Worm (Caenorhabditis elegans) whole organism, L4 larva: ENCODE results near the gene seip-1.

Experiments used
- F37D6.2 ChIP-seq: sonication (generic microtip); optimal IDR thresholded peaks from 2 replicates; lab custom pipeline; 2016; ENCODE audit warnings: mild to moderate bottlenecking, missing genetic modification characterization, missing compliant biosample characterization
- T20F7.1 ChIP-seq: fragments of 200-800 bp; sonication (Bioruptor generic); optimal IDR thresholded peaks from 2 replicates; lab custom pipeline; 2018; ENCODE audit warnings: mild to moderate bottlenecking, missing genetic modification characterization, missing compliant biosample characterization
- T26A8.4 ChIP-seq: fragments of 200-800 bp; sonication (Bioruptor generic); IDR thresholded peaks from 2 replicates; pipeline ENCODE4 v1.3.6; 2022; ENCODE audit warnings: missing genetic modification characterization, missing compliant biosample characterization
- aly-2 ChIP-seq: sonication (generic microtip); optimal IDR thresholded peaks from 2 replicates; lab custom pipeline; 2018; ENCODE audit warnings: missing biosample characterization, missing genetic modification characterization
- arid-1 ChIP-seq: fragments of 200-800 bp; sonication (Bioruptor generic); conservative IDR thresholded peaks from 2 replicates; pipeline ENCODE4 v1.3.6; 2022; ENCODE audit warnings: missing genetic modification reagents, missing genetic modification characterization, missing compliant biosample characterization
- ceh-20 ChIP-seq: fragments of 200-800 bp; sonication (Bioruptor generic); IDR thresholded peaks from 2 replicates; pipeline ENCODE4 v1.3.6; 2022; ENCODE audit warnings: missing genetic modification reagents, missing genetic modification characterization, missing compliant biosample characterization
- ceh-44 ChIP-seq: fragments of 200-800 bp; sonication (Bioruptor generic); IDR thresholded peaks from 2 replicates; pipeline ENCODE4 v1.3.6; 2022; ENCODE audit warnings: missing genetic modification reagents, missing genetic modification characterization, missing compliant biosample characterization
- ceh-62 ChIP-seq: sonication (generic microtip); optimal IDR thresholded peaks from 2 replicates; lab custom pipeline; 2017; ENCODE audit warnings: missing biosample characterization, missing genetic modification characterization
- ces-1 ChIP-seq: fragments of 150-350 bp; sonication (generic microtip); optimal IDR thresholded peaks from 4 replicates; lab custom pipeline; 2014; ENCODE audit warnings: missing biosample characterization, missing genetic modification reagents, missing genetic modification characterization
- cey-2 ChIP-seq: sonication (generic microtip); optimal IDR thresholded peaks from 3 replicates; lab custom pipeline; 2017; ENCODE audit warnings: missing genetic modification characterization, mild to moderate bottlenecking, missing compliant biosample characterization, antibody characterized with exemption, borderline replicate concordance; ENCODE audit not compliant: insufficient read depth
- daf-16 ChIP-seq, 3 experiments: sonication (generic microtip); optimal IDR thresholded peaks; 2 replicates each; lab custom pipeline; 2016 to 2017; ENCODE audit warnings: missing genetic modification characterization in 3 of 3, missing genetic modification reagents in 3 of 3, mild to moderate bottlenecking in 2 of 3, missing compliant biosample characterization in 2 of 3, missing biosample characterization in 1 of 3, moderate library complexity in 1 of 3
- daf-8 ChIP-seq: fragments of 200-800 bp; sonication (Bioruptor generic); IDR thresholded peaks from 2 replicates; pipeline ENCODE4 v1.3.6; 2022; ENCODE audit warnings: missing genetic modification characterization, missing compliant biosample characterization
- duxl-1 ChIP-seq: sonication (generic microtip); optimal IDR thresholded peaks from 2 replicates; lab custom pipeline; 2016; ENCODE audit warnings: mild to moderate bottlenecking, missing genetic modification characterization, moderate library complexity, missing compliant biosample characterization; ENCODE audit not compliant: poor library complexity
- egl-43 ChIP-seq: fragments of 200-800 bp; sonication (Bioruptor generic); IDR thresholded peaks from 2 replicates; pipeline ENCODE4 v1.3.6; 2022; ENCODE audit warnings: missing genetic modification reagents, missing genetic modification characterization, missing compliant biosample characterization
- hif-1 ChIP-seq, 2 experiments: sonication (generic microtip); optimal IDR thresholded peaks; 2 replicates each; lab custom pipeline; 2016 to 2017; ENCODE audit warnings: missing compliant biosample characterization in 2 of 2, missing genetic modification characterization in 2 of 2, missing genetic modification reagents in 2 of 2, missing genotype in 2 of 2, mild to moderate bottlenecking in 1 of 2
- hlh-11 ChIP-seq: fragments of 200-800 bp; sonication (Bioruptor generic); optimal IDR thresholded peaks from 2 replicates; lab custom pipeline; 2018; ENCODE audit warnings: mild to moderate bottlenecking, missing genetic modification characterization, missing compliant biosample characterization
- lim-7 ChIP-seq: fragments of 200-800 bp; sonication (Bioruptor generic); IDR thresholded peaks from 2 replicates; pipeline ENCODE4 v1.3.6; 2022; ENCODE audit warnings: missing genetic modification characterization, missing compliant biosample characterization
- lin-39 ChIP-seq: fragments of 150-350 bp; optimal IDR thresholded peaks from 2 replicates; lab custom pipeline; 2014; ENCODE audit warnings: missing biosample characterization, missing genetic modification reagents, missing genetic modification characterization
- madf-9 ChIP-seq: fragments of 200-800 bp; sonication (Bioruptor generic); conservative IDR thresholded peaks from 2 replicates; pipeline ENCODE4 v1.3.6; 2022; ENCODE audit warnings: missing genetic modification reagents, missing genetic modification characterization, missing compliant biosample characterization
- mdt-29 ChIP-seq: fragments of 200-800 bp; sonication (Bioruptor generic); IDR thresholded peaks from 2 replicates; pipeline ENCODE4 v1.3.6; 2022; ENCODE audit warnings: missing genetic modification reagents, missing genetic modification characterization, missing compliant biosample characterization
- mxl-3 ChIP-seq: fragments of 200-800 bp; sonication (Bioruptor generic); optimal IDR thresholded peaks from 2 replicates; lab custom pipeline; 2018; ENCODE audit warnings: mild to moderate bottlenecking, missing genetic modification characterization, missing compliant biosample characterization
- nhr-102 ChIP-seq: sonication (generic microtip); optimal IDR thresholded peaks from 2 replicates; lab custom pipeline; 2016; ENCODE audit warnings: mild to moderate bottlenecking, missing genetic modification characterization, moderate library complexity, missing compliant biosample characterization
- nhr-6 ChIP-seq: fragments of 150-350 bp; optimal IDR thresholded peaks from 2 replicates; lab custom pipeline; 2014; ENCODE audit warnings: missing biosample characterization, missing genetic modification characterization
- nhr-77 ChIP-seq: fragments of 150-350 bp; optimal IDR thresholded peaks from 2 replicates; lab custom pipeline; 2014; ENCODE audit warnings: missing biosample characterization, missing genetic modification characterization
- set-16 ChIP-seq: fragments of 200-800 bp; sonication (Bioruptor generic); IDR thresholded peaks from 2 replicates; pipeline ENCODE4 v1.3.6; 2022; ENCODE audit warnings: missing genetic modification reagents, missing genetic modification characterization, missing compliant biosample characterization
- tra-1 ChIP-seq: fragments of 200-800 bp; sonication (Bioruptor generic); IDR thresholded peaks from 2 replicates; pipeline ENCODE4 v1.3.6; 2022; ENCODE audit warnings: missing genetic modification reagents, missing genetic modification characterization, missing compliant biosample characterization
- unc-62 ChIP-seq, 3 experiments: fragments of 150-350 bp in 1 of 3; sonication (generic microtip); optimal IDR thresholded peaks in 2 of 3; peaks in 1 of 3; 1 replicate in 1 of 3; 2 replicates in 2 of 3; lab custom pipeline; 2014 to 2017; ENCODE audit warnings: missing biosample characterization in 3 of 3, missing genetic modification characterization in 3 of 3, missing genetic modification reagents in 3 of 3, missing genotype in 1 of 3
- zip-11 ChIP-seq: fragments of 200-800 bp; sonication (Bioruptor generic); IDR thresholded peaks from 2 replicates; pipeline ENCODE4 v1.3.6; 2022; ENCODE audit warnings: missing genetic modification characterization, missing compliant biosample characterization
- ztf-11 ChIP-seq: fragments of 150-350 bp; optimal IDR thresholded peaks from 2 replicates; lab custom pipeline; 2014; ENCODE audit warnings: missing biosample characterization, missing genetic modification characterization

Gene seip-1

DNA sequence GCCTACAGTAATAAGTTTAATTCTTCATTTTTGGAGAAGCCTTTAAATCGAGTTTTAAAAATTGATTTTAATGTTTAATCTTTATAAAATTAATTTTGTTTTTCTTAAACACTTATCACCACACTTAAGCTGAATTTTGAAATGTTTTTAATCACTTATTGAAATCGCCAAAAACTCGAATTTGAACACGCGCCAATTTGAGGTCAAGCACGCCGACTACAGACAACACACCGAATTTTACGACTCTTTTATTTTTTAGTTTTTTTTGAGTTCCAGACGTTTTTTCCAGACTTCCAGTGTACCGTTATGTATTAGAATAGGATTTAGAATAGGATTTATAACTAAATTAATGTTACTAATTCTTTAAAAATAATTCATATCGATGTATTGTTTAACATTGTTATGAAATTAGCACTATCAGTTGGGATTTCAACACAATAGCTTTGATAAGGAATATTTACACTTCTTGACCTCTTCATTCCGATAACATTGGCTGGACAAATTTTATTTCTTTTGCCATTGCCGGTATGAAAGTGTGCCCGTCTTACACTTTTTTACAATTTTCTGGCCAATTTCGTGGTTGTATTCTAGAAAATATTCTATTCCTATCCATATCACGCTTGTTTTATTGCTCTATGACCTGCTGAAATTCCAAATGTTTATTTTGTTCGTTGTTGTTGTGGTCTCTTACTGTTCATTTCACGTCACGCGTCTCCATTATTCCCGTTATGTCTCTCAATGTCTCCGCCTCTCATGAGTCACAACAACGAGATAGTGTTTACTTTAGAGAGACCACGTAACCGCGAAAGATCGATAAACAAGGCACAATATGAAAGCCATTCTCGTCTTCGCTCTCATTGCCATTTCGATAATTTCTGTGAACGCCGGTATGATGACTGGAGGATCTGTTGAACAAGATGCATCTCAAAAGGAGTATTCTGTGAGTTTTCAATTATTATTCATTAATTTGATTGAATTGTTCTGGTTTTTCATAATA, 9.5 kb downstream of the seip-1 start, which contains the start of gene cpi-2 (continued):
- no peak for TF ChIP-seq daf-8 (GFP tag; lab: Robert Waterston, UW)
- TF ChIP-seq mxl-3 = peak; percentile 23
- no peak for TF ChIP-seq lim-7 (GFP tag; lab: Robert Waterston, UW)
- TF ChIP-seq madf-9 (GFP tag; lab: Robert Waterston, UW) = no peak
- peak in 1 of 2 experiments; percentile 78 for TF ChIP-seq unc-62 (GFP tag; optimal IDR thresholded peaks at IDR 0.05 in 1 of 2; lab: Kevin White, UChicago)
- no peak for TF ChIP-seq unc-62 (tag; optimal IDR thresholded peaks at IDR 0.05; lab: Kevin White, UChicago)
- TF ChIP-seq ceh-44 (GFP tag; lab: Robert Waterston, UW) = no peak
- peak; percentile 67 for TF ChIP-seq nhr-6 (tag; lab: Kevin White, UChicago)
- no peak for TF ChIP-seq T20F7.1
- TF ChIP-seq egl-43 = no peak
- no peak for TF ChIP-seq tra-1
- TF ChIP-seq ces-1 (GFP tag; lab: Kevin White, UChicago) = no peak
- TF ChIP-seq zip-11 (GFP tag; lab: Robert Waterston, UW) = no peak
- TF ChIP-seq duxl-1 (tag; lab: Kevin White, UChicago) = no peak

DNA sequence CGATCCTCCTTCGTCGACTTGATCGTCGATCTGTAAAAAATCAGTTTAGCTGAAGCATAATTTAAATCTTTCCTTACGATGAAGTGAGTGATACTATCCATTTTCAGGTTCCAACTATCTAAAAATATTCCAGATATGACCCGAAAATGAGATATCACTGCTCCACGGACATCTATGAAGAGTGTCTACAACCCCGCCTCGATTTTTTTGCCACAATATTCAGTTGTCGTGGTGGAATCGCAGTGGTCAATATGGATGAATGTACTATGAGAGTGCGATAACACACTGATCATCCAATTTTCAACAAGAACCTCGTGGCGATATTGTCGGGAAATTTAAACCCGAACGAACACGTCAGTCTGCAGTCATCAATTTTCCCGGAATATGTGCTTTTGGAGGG, 11.7 kb downstream of the seip-1 start, which contains the start of gene R01B10.2:
TSS of gene R01B10.2 (minus strand) at position 101 of the 400 bp plus-strand sequence.
- TF ChIP-seq T26A8.4 (GFP tag; lab: Robert Waterston, UW) (no peak), unc-62 (GFP tag; optimal IDR thresholded peaks at IDR 0.05 in 1 of 2; lab: Kevin White, UChicago) (peak in 1 of 2 experiments; percentile 71), unc-62 (tag; optimal IDR thresholded peaks at IDR 0.05; lab: Kevin White, UChicago) (no peak)

DNA sequence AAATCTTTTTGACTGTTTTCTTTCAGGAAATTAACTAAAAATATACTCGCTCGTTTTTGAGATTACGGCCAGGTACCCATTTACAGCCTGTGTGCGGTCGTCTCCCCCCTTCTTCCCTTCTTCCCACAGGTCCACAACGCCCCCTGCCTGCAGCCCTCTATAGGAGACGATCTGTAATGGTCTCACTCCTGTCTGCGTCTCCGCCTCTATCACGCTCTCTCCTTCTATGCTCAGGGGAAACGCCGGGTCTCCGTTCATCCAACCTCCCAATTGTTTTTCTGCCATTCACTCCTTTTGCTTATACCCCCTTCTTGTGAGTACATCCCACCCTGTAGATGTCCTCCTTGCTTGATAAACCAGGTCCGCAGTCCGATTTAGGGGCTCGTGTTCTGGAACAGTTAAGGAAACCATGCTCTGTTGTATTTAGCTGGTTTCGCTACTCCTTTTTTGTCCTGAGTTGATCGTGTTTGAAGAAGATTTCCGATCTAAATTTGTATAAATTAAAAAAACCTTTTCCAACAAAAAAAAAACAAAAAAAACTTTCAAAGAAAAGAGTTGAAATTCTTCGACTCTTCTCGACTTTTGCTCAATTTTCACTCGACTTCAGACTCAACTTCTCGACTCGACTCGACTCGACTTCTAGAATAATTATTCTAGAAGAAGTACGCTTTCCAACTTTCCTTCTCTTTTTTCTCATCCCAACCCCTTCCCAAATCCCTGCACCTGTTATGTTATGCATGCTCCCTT, 14.5 kb downstream of the seip-1 start, which contains the start of gene F29G9.1:
TSS of gene F29G9.1 (plus strand) at position 697 of the 747 bp plus-strand sequence.
- TF ChIP-seq set-16 (GFP tag; lab: Robert Waterston, UW) = peak; percentile 50; the same call in 1 of the 2 replicates

DNA sequence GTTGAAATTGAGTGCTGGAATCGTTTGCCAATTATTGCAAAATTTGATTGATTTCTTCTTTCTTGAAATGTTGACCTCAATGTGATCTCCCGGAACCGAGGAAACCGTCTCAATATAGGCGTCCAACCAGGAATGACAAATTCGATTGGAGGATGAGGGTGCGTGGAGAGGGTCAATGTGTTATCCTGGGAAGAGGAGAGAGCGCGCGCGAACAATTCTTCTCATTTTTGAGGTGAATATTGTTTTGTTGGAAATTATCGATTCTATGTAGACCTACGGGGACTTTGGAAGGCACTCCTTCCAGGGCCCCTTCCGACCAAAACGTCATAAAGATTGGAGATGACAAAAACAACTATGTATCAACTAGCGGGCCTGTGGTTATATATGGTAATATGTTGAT, 16.5 kb downstream of the seip-1 start:
- TF ChIP-seq T26A8.4 (GFP tag; lab: Robert Waterston, UW) = no peak
- no peak for TF ChIP-seq hlh-11 (tag; lab: Kevin White, UChicago)
- no peak for TF ChIP-seq lin-39 (tag; lab: Kevin White, UChicago)
- TF ChIP-seq arid-1 (GFP tag; lab: Robert Waterston, UW) = no peak
- TF ChIP-seq hif-1 (tag; optimal IDR thresholded peaks at IDR 0.05; lab: Kevin White, UChicago) = no peak
- no peak for TF ChIP-seq ces-1 (GFP tag; lab: Kevin White, UChicago)
- TF ChIP-seq ztf-11 (tag; lab: Kevin White, UChicago) = no peak
- no peak for TF ChIP-seq F37D6.2 (tag; lab: Kevin White, UChicago)
- no peak for TF ChIP-seq tra-1
- TF ChIP-seq ceh-20 (GFP tag; lab: Robert Waterston, UW) = no peak
- no peak for TF ChIP-seq nhr-77 (tag; lab: Kevin White, UChicago)
- TF ChIP-seq nhr-102 (tag; lab: Kevin White, UChicago) = no peak
- no peak for TF ChIP-seq daf-16 (GFP tag; optimal IDR thresholded peaks at IDR 0.05; lab: Kevin White, UChicago)
- no peak for TF ChIP-seq daf-16 (tag; optimal IDR thresholded peaks at IDR 0.05; lab: Kevin White, UChicago)
- TF ChIP-seq cey-2 (tag; lab: Kevin White, UChicago) = no peak

DNA sequence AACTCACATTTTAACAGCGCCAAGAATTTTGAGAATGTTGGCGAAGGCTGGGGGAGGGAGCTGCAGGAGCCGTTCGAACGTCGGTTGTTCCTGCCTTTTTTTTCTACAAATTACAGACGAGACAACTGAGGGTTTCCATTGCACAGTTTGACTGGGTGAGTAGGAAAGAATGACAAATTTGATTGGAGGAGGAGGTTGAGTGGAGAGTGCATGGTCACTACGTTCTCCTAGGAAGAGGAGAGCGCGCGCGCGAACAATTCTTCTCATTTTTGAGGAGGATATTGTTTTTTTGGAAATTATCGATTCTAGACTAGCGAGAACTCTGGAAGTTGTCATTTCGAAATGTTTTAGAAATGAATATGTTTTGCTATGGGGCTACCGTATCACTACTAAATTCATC, 18.3 kb downstream of the seip-1 start, which contains the start of gene dhs-17:
TSS of gene dhs-17 (minus strand) at position 101 of the 400 bp plus-strand sequence.
- TF ChIP-seq aly-2 (tag; lab: Kevin White, UChicago) = no peak
- TF ChIP-seq set-16 (GFP tag; lab: Robert Waterston, UW) = no peak
- TF ChIP-seq ceh-62 (tag; lab: Kevin White, UChicago) = no peak
- no peak for TF ChIP-seq mdt-29 (GFP tag; lab: Robert Waterston, UW)
